Worm (Caenorhabditis elegans) whole organism, mixed stage, embryonic: ENCODE data around the gene Y57G11C.499.

Experiments
- M03D4.4 ChIP-seq: sonication (generic microtip); optimal IDR thresholded peaks from 2 replicates; lab custom pipeline; 2017; ENCODE audit warnings: mild to moderate bottlenecking, missing genetic modification characterization, missing compliant biosample characterization
- blmp-1 ChIP-seq: fragments of 150-350 bp; optimal IDR thresholded peaks from 2 replicates; lab custom pipeline; 2014; ENCODE audit warnings: missing biosample characterization, missing genetic modification characterization
- ceh-39 ChIP-seq: fragments of 150-350 bp; optimal IDR thresholded peaks from 2 replicates; lab custom pipeline; 2014; ENCODE audit warnings: missing biosample characterization, missing genetic modification characterization
- ceh-43 ChIP-seq: fragments of 200-800 bp; sonication (Bioruptor generic); optimal IDR thresholded peaks from 2 replicates; lab custom pipeline; 2018; ENCODE audit warnings: mild to moderate bottlenecking, missing genetic modification characterization, moderate library complexity, missing compliant biosample characterization
- ceh-83 ChIP-seq: fragments of 200-800 bp; sonication (Bioruptor generic); optimal IDR thresholded peaks from 2 replicates; lab custom pipeline; 2018; ENCODE audit warnings: mild to moderate bottlenecking, missing genetic modification characterization, missing compliant biosample characterization
- ces-1 ChIP-seq: fragments of 150-350 bp; optimal IDR thresholded peaks from 2 replicates; lab custom pipeline; 2014; ENCODE audit warnings: missing biosample characterization, missing genetic modification reagents, missing genetic modification characterization
- cnd-1 ChIP-seq: fragments of 200-800 bp; sonication (Bioruptor generic); optimal IDR thresholded peaks from 2 replicates; lab custom pipeline; 2018; ENCODE audit warnings: mild to moderate bottlenecking, missing genetic modification characterization, missing compliant biosample characterization
- elt-1 ChIP-seq: sonication (generic microtip); optimal IDR thresholded peaks from 2 replicates; lab custom pipeline; 2017; ENCODE audit warnings: missing genetic modification characterization, mild to moderate bottlenecking, missing compliant biosample characterization, antibody characterized with exemption, moderate library complexity, borderline replicate concordance; ENCODE audit not compliant: insufficient read depth
- elt-3 ChIP-seq: fragments of 150-350 bp; optimal IDR thresholded peaks from 2 replicates; lab custom pipeline; 2014; ENCODE audit warnings: missing biosample characterization, missing genetic modification characterization
- flh-1 ChIP-seq: fragments of 200-800 bp; sonication (Bioruptor generic); optimal IDR thresholded peaks from 2 replicates; lab custom pipeline; 2018; ENCODE audit warnings: mild to moderate bottlenecking, missing genetic modification characterization, moderate library complexity, missing compliant biosample characterization
- ham-2 ChIP-seq: fragments of 200-800 bp; sonication (Bioruptor generic); optimal IDR thresholded peaks from 2 replicates; lab custom pipeline; 2018; ENCODE audit warnings: mild to moderate bottlenecking, missing genetic modification characterization, missing compliant biosample characterization
- hlh-1 ChIP-seq: fragments of 150-350 bp; optimal IDR thresholded peaks from 2 replicates; lab custom pipeline; 2014; ENCODE audit warnings: missing biosample characterization, missing genetic modification reagents, missing genetic modification characterization
- lin-13 ChIP-seq: fragments of 150-350 bp; optimal IDR thresholded peaks from 2 replicates; lab custom pipeline; 2014; ENCODE audit warnings: missing biosample characterization, missing genetic modification characterization
- lsy-2 ChIP-seq: fragments of 150-350 bp; optimal IDR thresholded peaks from 2 replicates; lab custom pipeline; 2014; ENCODE audit warnings: missing biosample characterization, missing genetic modification characterization
- mab-5 ChIP-seq: fragments of 150-350 bp; optimal IDR thresholded peaks from 2 replicates; lab custom pipeline; 2014; ENCODE audit warnings: missing biosample characterization, missing genetic modification characterization
- mep-1 ChIP-seq: fragments of 150-350 bp; optimal IDR thresholded peaks from 2 replicates; lab custom pipeline; 2017; ENCODE audit warnings: missing biosample characterization, missing genetic modification reagents, missing genetic modification characterization, inconsistent platforms
- mls-2 ChIP-seq: sonication (generic microtip); optimal IDR thresholded peaks from 2 replicates; lab custom pipeline; 2016; ENCODE audit warnings: mild to moderate bottlenecking, missing genetic modification characterization, moderate library complexity, missing compliant biosample characterization
- nhr-2 ChIP-seq: fragments of 150-350 bp; optimal IDR thresholded peaks from 2 replicates; lab custom pipeline; 2014; ENCODE audit warnings: missing biosample characterization, missing genetic modification characterization
- nhr-237 ChIP-seq: fragments of 150-350 bp; optimal IDR thresholded peaks from 2 replicates; lab custom pipeline; 2014; ENCODE audit warnings: missing biosample characterization, missing genetic modification characterization
- nhr-76 ChIP-seq: sonication (generic microtip); optimal IDR thresholded peaks from 2 replicates; lab custom pipeline; 2017; ENCODE audit warnings: missing biosample characterization, missing genetic modification characterization
- pha-4 ChIP-seq: fragments of 150-350 bp; optimal IDR thresholded peaks from 2 replicates; lab custom pipeline; 2018; ENCODE audit warnings: missing biosample characterization, missing genetic modification reagents, missing genetic modification characterization
- sptf-1 ChIP-seq: sonication (generic microtip); optimal IDR thresholded peaks from 2 replicates; lab custom pipeline; 2017; ENCODE audit warnings: mild to moderate bottlenecking, missing genetic modification characterization, moderate library complexity, missing compliant biosample characterization
- tbx-8 ChIP-seq: fragments of 200-800 bp; sonication (Bioruptor generic); optimal IDR thresholded peaks from 2 replicates; lab custom pipeline; 2018; ENCODE audit warnings: mild to moderate bottlenecking, missing genetic modification characterization, moderate library complexity, missing compliant biosample characterization
- unc-120 ChIP-seq: sonication (generic microtip); optimal IDR thresholded peaks from 2 replicates; lab custom pipeline; 2017; ENCODE audit warnings: missing genetic modification characterization, missing compliant biosample characterization; ENCODE audit not compliant: poor library complexity, severe bottlenecking
- unc-39 ChIP-seq: fragments of 150-350 bp; optimal IDR thresholded peaks from 2 replicates; lab custom pipeline; 2014; ENCODE audit warnings: missing biosample characterization, missing genetic modification characterization
- zip-8 ChIP-seq: fragments of 150-350 bp; optimal IDR thresholded peaks from 2 replicates; lab custom pipeline; 2014; ENCODE audit warnings: missing biosample characterization, missing genetic modification characterization
- ztf-11 ChIP-seq: fragments of 150-350 bp; optimal IDR thresholded peaks from 2 replicates; lab custom pipeline; 2014; ENCODE audit warnings: missing biosample characterization, missing genetic modification characterization

Y57G11C.499 gene

DNA sequence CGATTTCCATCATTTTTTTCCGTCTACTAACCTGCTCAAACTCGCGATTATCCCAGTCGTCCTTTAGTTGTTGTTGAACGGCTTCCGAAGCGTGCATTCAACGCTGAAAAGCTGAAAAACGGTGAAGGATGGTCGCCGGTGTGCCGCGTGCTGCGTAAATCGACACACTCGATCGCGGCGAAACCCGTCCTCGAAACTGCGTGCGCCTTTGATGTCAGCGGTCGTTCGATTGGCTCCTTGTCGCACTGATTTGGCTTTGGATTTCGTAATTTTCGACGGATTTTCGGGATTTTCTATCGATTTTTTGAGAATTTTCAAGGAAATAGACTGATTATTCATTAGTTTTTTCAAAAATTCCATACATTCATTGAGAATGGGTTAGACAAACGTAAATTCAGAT, 42.6 kb upstream of the Y57G11C.499 start, which contains the start of the genes Y57G11C.1147 and nuo-3:
Gene Y57G11C.1147 (minus strand): TSS at position 161 of the 400 bp plus-strand sequence.
Gene nuo-3 (minus strand): TSS at position 191 of the 400 bp plus-strand sequence.
- TF ChIP-seq mls-2 (tag; lab: Kevin White, UChicago) (no peak), mep-1 (tag; lab: Kevin White, UChicago) (no peak)

DNA sequence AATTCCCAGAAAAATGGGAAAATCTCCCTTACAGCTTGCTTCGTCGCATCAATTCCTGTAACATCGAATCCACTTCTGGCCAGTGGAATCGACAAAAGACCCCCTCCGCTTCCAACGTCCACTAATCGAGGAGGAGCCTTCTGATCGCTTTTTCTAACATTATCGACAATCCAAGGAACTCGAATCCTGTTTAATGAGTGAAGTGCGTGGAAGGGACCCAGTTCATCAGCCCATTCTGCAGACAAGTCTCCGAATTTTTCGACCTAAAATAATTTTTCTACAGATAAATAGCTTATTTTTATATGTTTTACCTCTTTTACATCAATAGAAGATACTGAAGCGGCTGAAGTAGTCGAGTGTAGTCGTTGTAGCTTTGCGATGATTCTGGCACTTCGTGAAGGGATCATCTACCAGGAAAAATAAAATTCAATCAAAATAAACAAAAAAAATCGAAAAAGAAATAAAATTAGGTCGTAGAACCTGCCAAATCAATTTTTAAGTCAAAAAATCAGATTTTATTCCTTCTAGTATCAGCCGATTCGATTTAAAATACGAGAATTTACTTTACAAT, 41.3 kb upstream of the Y57G11C.499 start, which contains the start of gene coq-3:
Gene coq-3 (minus strand): TSS at position 407 of the 571 bp plus-strand sequence.
- TF ChIP-seq elt-3 (no peak), unc-39 (tag; lab: Kevin White, UChicago) (no peak)

DNA sequence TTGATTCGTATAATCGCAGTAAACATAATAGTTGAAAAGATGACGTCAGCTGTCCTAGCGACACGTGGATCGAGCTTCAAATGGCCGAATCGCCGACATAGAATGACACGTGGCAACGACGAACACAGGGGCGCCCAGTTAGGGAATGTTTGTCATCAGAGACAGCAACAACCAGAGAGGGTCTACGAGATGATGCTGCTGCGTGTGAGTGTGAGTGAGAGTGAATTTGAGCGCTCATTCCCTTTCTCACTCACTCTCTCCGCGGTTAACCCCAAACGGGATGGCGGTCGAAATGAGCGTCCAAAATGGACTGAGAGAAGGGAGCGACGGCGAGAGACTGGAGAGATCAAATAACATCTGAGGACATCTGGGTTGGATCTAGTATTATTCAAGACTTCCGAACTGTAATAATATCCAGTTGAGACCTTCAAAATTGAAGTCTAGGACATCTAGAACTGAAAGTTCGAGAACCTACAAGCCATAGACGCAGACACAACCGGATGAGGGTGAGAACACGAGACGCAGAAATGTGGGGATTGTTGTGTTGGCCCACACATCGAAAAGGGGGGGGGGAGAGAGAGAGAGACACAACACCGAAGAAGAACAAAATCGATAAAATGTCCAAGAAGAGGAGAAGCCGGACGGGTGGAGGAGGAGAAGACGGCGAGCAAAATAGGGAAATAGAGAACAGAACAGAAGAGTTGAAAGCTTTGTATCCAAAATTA, 39.3 kb upstream of the Y57G11C.499 start:
- TF ChIP-seq nhr-2 (tag; lab: Kevin White, UChicago) (no peak), ztf-11 (tag; lab: Kevin White, UChicago) (peak; percentile 14), cnd-1 (no peak), nhr-237 (tag; lab: Kevin White, UChicago) (peak; percentile 1), mep-1 (tag; lab: Kevin White, UChicago) (peak; percentile 6), unc-120 (tag; lab: Kevin White, UChicago) (peak; percentile 43), lsy-2 (tag; lab: Kevin White, UChicago) (peak; percentile 41), elt-3 (no peak), ham-2 (GFP tag; lab: Kevin White, UChicago) (peak; percentile 48), ceh-43 (peak; percentile 14), ceh-83 (GFP tag; lab: Kevin White, UChicago) (no peak), mls-2 (tag; lab: Kevin White, UChicago) (peak; percentile 44), ces-1 (GFP tag; lab: Kevin White, UChicago) (peak; percentile 51), sptf-1 (tag; lab: Kevin White, UChicago) (peak; percentile 32), lin-13 (tag; lab: Kevin White, UChicago) (peak; percentile 13), ceh-39 (tag; lab: Kevin White, UChicago) (peak; percentile 75), blmp-1 (tag; lab: Kevin White, UChicago) (peak; percentile 94)
- TF ChIP-seq, all 35 proteins: peak for 13

DNA sequence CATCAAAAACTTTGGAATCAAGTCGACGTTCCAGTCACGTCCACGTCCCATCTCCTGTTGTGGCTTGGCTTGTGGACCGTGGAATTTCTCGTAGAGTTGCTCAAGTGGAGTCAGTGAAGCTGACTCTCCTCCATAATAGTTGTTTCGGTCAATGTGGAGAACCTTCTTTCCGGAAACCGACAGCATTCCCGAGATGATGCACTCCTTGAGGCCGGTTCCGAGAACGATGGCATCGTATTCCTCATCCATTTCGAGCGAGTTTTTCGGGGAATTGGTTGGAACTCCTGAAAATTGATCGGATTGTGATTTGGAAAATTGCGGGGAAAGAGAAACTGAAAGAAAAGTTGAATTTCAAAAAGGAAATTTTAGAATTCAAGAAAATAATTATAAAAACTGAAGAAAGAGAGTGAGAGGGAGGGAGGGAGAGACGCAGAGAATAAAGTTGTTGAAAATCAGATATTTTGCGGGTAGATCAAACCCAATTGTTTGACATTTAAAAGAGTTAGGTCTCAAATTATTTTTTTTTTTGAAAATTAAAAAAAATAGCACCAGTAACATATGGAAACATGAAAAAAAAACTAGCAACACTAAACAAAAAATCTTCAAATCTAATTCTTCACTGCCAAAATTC, 38.0 kb upstream of the Y57G11C.499 start, which contains the start of gene gdi-1:
Gene gdi-1 (minus strand): TSS at position 286 of the 631 bp plus-strand sequence.
- TF ChIP-seq lsy-2 (tag; lab: Kevin White, UChicago) = no peak
- TF ChIP-seq hlh-1 = no peak
- TF ChIP-seq mep-1 (tag; lab: Kevin White, UChicago) = no peak
- TF ChIP-seq nhr-237 (tag; lab: Kevin White, UChicago) = no peak
- no peak for TF ChIP-seq unc-120 (tag; lab: Kevin White, UChicago)
- no peak for TF ChIP-seq pha-4 (tag; lab: Kevin White, UChicago)
- no peak for TF ChIP-seq nhr-2 (tag; lab: Kevin White, UChicago)
- TF ChIP-seq ceh-39 (tag; lab: Kevin White, UChicago) = no peak
- no peak for TF ChIP-seq M03D4.4 (tag; lab: Kevin White, UChicago)
- no peak for TF ChIP-seq mab-5 (tag; lab: Kevin White, UChicago)
- TF ChIP-seq nhr-76 (tag; lab: Kevin White, UChicago) = no peak
- no peak for TF ChIP-seq blmp-1 (tag; lab: Kevin White, UChicago)
- no peak for TF ChIP-seq elt-1
- no peak for TF ChIP-seq elt-3
- no peak for TF ChIP-seq zip-8 (tag; lab: Kevin White, UChicago)

DNA sequence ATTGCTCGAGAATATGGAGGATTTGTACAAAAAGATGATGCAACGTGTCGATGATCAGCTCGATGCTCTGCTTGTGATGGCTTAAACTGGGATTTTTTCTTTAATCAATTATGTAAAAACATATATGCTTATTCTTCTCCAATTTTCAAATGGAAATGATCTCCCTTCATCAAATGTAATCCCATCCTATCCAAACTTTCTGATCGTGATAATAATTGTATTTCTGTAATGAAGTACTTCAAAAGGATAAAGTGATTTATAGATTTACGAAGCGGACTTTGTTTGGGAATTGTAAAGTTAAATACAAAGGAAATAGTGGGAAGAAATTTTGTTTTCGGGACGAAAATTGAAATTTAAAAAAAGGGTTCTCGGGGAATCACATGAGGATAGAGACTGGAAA, 35.8 kb upstream of the Y57G11C.499 start:
- TF ChIP-seq flh-1 (GFP tag; lab: Kevin White, UChicago) = no peak
- no peak for TF ChIP-seq tbx-8 (GFP tag; lab: Kevin White, UChicago)
- TF ChIP-seq ces-1 (GFP tag; lab: Kevin White, UChicago) = peak; percentile 16
